Worm (Caenorhabditis elegans) whole organism, L1 larva: ENCODE measurements around the gene F13H8.12.

ENCODE experiments used
- C04F5.9 ChIP-seq: sonication (generic microtip); optimal IDR thresholded peaks from 2 replicates; lab custom pipeline; 2016; ENCODE audit warnings: missing genetic modification characterization, missing compliant biosample characterization
- C34B4.2 ChIP-seq: sonication (generic microtip); optimal IDR thresholded peaks from 2 replicates; lab custom pipeline; 2017; ENCODE audit warnings: mild to moderate bottlenecking, missing genetic modification characterization, missing compliant biosample characterization
- aly-2 ChIP-seq: fragments of 150-350 bp; optimal IDR thresholded peaks from 2 replicates; lab custom pipeline; 2014; ENCODE audit warnings: missing biosample characterization, missing genetic modification characterization
- blmp-1 ChIP-seq: fragments of 150-350 bp; optimal IDR thresholded peaks from 2 replicates; lab custom pipeline; 2014; ENCODE audit warnings: missing biosample characterization, missing genetic modification characterization
- ceh-63 ChIP-seq: fragments of 200-800 bp; sonication (Bioruptor generic); optimal IDR thresholded peaks from 2 replicates; lab custom pipeline; 2018; ENCODE audit warnings: mild to moderate bottlenecking, missing genetic modification characterization, missing compliant biosample characterization
- ceh-8 ChIP-seq: fragments of 200-800 bp; sonication (Bioruptor generic); optimal IDR thresholded peaks from 2 replicates; lab custom pipeline; 2018; ENCODE audit warnings: mild to moderate bottlenecking, missing genetic modification characterization, moderate library complexity, missing compliant biosample characterization
- ceh-82 ChIP-seq, 3 experiments: fragments of 150-350 bp in 1 of 3; sonication (generic microtip) in 2 of 3; optimal IDR thresholded peaks; 2 replicates each; lab custom pipeline; 2014 to 2017; ENCODE audit warnings: missing biosample characterization in 3 of 3, missing genetic modification characterization in 3 of 3
- ceh-88 ChIP-seq: fragments of 200-800 bp; sonication (Bioruptor generic); IDR thresholded peaks from 2 replicates; pipeline ENCODE4 v1.3.6; 2022; ENCODE audit warnings: missing genetic modification characterization, missing compliant biosample characterization
- ceh-90 ChIP-seq: sonication (generic microtip); optimal IDR thresholded peaks from 2 replicates; lab custom pipeline; 2016; ENCODE audit warnings: missing genetic modification characterization, missing compliant biosample characterization
- ces-1 ChIP-seq: fragments of 150-350 bp; optimal IDR thresholded peaks from 2 replicates; lab custom pipeline; 2014; ENCODE audit warnings: missing biosample characterization, missing genetic modification reagents, missing genetic modification characterization
- dpl-1 ChIP-seq, 3 experiments: fragments of 150-350 bp in 2 of 3; sonication (generic microtip) in 1 of 3; optimal IDR thresholded peaks; 2 replicates each; lab custom pipeline; 2014 to 2017; ENCODE audit warnings: missing biosample characterization in 3 of 3, missing genetic modification characterization in 3 of 3, missing genetic modification reagents in 3 of 3
- dsc-1 ChIP-seq: sonication (generic microtip); optimal IDR thresholded peaks from 2 replicates; lab custom pipeline; 2016; ENCODE audit warnings: mild to moderate bottlenecking, missing genetic modification characterization, missing compliant biosample characterization
- efl-1 ChIP-seq, 4 experiments: fragments of 150-350 bp; optimal IDR thresholded peaks in 3 of 4; peaks in 1 of 4; 1 replicate in 1 of 4; 2 replicates in 3 of 4; lab custom pipeline; 2014; ENCODE audit warnings: missing biosample characterization in 2 of 4, missing genetic modification characterization in 2 of 4, missing genetic modification reagents in 2 of 4
- elt-2 ChIP-seq: sonication (generic microtip); optimal IDR thresholded peaks from 2 replicates; lab custom pipeline; 2016; ENCODE audit warnings: missing genetic modification characterization, mild to moderate bottlenecking, inconsistent platforms, missing compliant biosample characterization, missing genetic modification reagents
- fkh-8 ChIP-seq: sonication (generic microtip); optimal IDR thresholded peaks from 2 replicates; lab custom pipeline; 2016; ENCODE audit warnings: mild to moderate bottlenecking, missing genetic modification characterization, missing compliant biosample characterization
- grh-1 ChIP-seq: fragments of 200-800 bp; sonication (Bioruptor generic); IDR thresholded peaks from 2 replicates; pipeline ENCODE4 v1.3.6; 2022; ENCODE audit warnings: missing genetic modification reagents, missing genetic modification characterization, missing compliant biosample characterization
- hlh-17 ChIP-seq: fragments of 200-800 bp; sonication (Bioruptor generic); optimal IDR thresholded peaks from 2 replicates; lab custom pipeline; 2018; ENCODE audit warnings: missing genetic modification characterization, mild to moderate bottlenecking, missing compliant biosample characterization, moderate library complexity, borderline replicate concordance
- hpl-2 ChIP-seq: fragments of 150-350 bp; optimal IDR thresholded peaks from 2 replicates; lab custom pipeline; 2014; ENCODE audit warnings: missing biosample characterization, missing genetic modification reagents, missing genetic modification characterization
- irx-1 ChIP-seq: sonication (generic microtip); optimal IDR thresholded peaks from 2 replicates; lab custom pipeline; 2016; ENCODE audit warnings: missing genetic modification characterization, missing compliant biosample characterization
- lin-14 ChIP-seq: fragments of 200-800 bp; sonication (Bioruptor generic); optimal IDR thresholded peaks from 2 replicates; lab custom pipeline; 2018; ENCODE audit warnings: mild to moderate bottlenecking, missing genetic modification characterization, moderate library complexity, missing compliant biosample characterization
- lin-35 ChIP-seq, 2 experiments: fragments of 150-350 bp; optimal IDR thresholded peaks; 2 replicates each; lab custom pipeline; 2014; ENCODE audit warnings: missing biosample characterization in 2 of 2, missing genetic modification characterization in 2 of 2, missing genetic modification reagents in 2 of 2
- lsy-2 ChIP-seq, 2 experiments: fragments of 150-350 bp; optimal IDR thresholded peaks; 2 replicates each; lab custom pipeline; 2014; ENCODE audit warnings: missing biosample characterization in 2 of 2, missing genetic modification characterization in 2 of 2
- mab-9 ChIP-seq: fragments of 200-800 bp; sonication (Bioruptor generic); IDR thresholded peaks from 2 replicates; pipeline ENCODE4 v1.3.6; 2022; ENCODE audit warnings: missing genetic modification reagents, missing genetic modification characterization, missing compliant biosample characterization
- nhr-19 ChIP-seq: fragments of 200-800 bp; sonication (Bioruptor generic); conservative IDR thresholded peaks from 2 replicates; pipeline ENCODE4 v1.3.6; 2022; ENCODE audit warnings: missing genetic modification characterization, missing compliant biosample characterization
- nhr-237 ChIP-seq: fragments of 150-350 bp; optimal IDR thresholded peaks from 2 replicates; lab custom pipeline; 2014; ENCODE audit warnings: missing biosample characterization, missing genetic modification characterization
- nhr-71 ChIP-seq: sonication (generic microtip); optimal IDR thresholded peaks from 2 replicates; lab custom pipeline; 2016; ENCODE audit warnings: mild to moderate bottlenecking, missing genetic modification characterization, moderate library complexity, missing compliant biosample characterization
- pag-3 ChIP-seq: sonication (generic microtip); optimal IDR thresholded peaks from 2 replicates; lab custom pipeline; 2017; ENCODE audit warnings: missing genetic modification characterization, mild to moderate bottlenecking, missing compliant biosample characterization, antibody characterized with exemption, borderline replicate concordance; ENCODE audit not compliant: insufficient read depth
- pqm-1 ChIP-seq: sonication (generic microtip); optimal IDR thresholded peaks from 3 replicates; lab custom pipeline; 2017; ENCODE audit warnings: missing biosample characterization, missing genetic modification characterization
- sup-37 ChIP-seq: fragments of 200-800 bp; sonication (Bioruptor generic); optimal IDR thresholded peaks from 2 replicates; lab custom pipeline; 2018; ENCODE audit warnings: mild to moderate bottlenecking, missing genetic modification characterization, missing compliant biosample characterization
- swsn-7 ChIP-seq: sonication (generic microtip); optimal IDR thresholded peaks from 2 replicates; lab custom pipeline; 2016; ENCODE audit warnings: missing genetic modification characterization, missing compliant biosample characterization
- tbx-2 ChIP-seq: sonication (generic microtip); optimal IDR thresholded peaks from 2 replicates; lab custom pipeline; 2016; ENCODE audit warnings: missing genetic modification characterization, missing compliant biosample characterization
- unc-86 ChIP-seq: sonication (generic microtip); optimal IDR thresholded peaks from 2 replicates; lab custom pipeline; 2016; ENCODE audit warnings: missing genetic modification characterization, missing compliant biosample characterization

F13H8.12 gene

ce11 chrII:6273916-6274315 lies 11.6 kb downstream of the F13H8.12 start, which contains the start of gene bpl-1:
TSS of gene bpl-1 (plus strand) at chrII:6274216.
- TF ChIP-seq C34B4.2 (tag; lab: Kevin White, UChicago), result no peak
- TF ChIP-seq efl-1 (optimal IDR thresholded peaks at IDR 0.05; lab: Kevin White, UChicago), result peak; percentile 3 to 9
- TF ChIP-seq efl-1 (GFP tag; optimal IDR thresholded peaks at IDR 0.05 in 1 of 2; lab: Kevin White, UChicago), result no peak
- TF ChIP-seq ceh-82 (tag; optimal IDR thresholded peaks at IDR 0.05; lab: Kevin White, UChicago), result peak in 1 of 3 experiments; percentile 2
- TF ChIP-seq lsy-2 (tag; optimal IDR thresholded peaks at IDR 0.05; lab: Kevin White, UChicago), result peak in 1 of 2 experiments; percentile 1
- peak in 1 of 3 experiments; percentile 10 for TF ChIP-seq dpl-1 (GFP tag; optimal IDR thresholded peaks at IDR 0.05; lab: Kevin White, UChicago)
- TF ChIP-seq lin-14 (GFP tag; lab: Kevin White, UChicago), result peak; percentile 28

- TF ChIP-seq unc-86 (tag; lab: Kevin White, UChicago) (no peak), efl-1 (optimal IDR thresholded peaks at IDR 0.05; lab: Kevin White, UChicago) (no peak), efl-1 (GFP tag; optimal IDR thresholded peaks at IDR 0.05 in 1 of 2; lab: Kevin White, UChicago) (peak in 1 of 2 experiments; percentile 87), ceh-63 (GFP tag; lab: Kevin White, UChicago) (no peak)
Observed at ce11 chrII:6281002-6281401, 18.7 kb downstream of the F13H8.12 start, which contains the start of gene scly-1. TSS of gene scly-1 (minus strand) at chrII:6281102.

ce11 chrII:6281903-6282302 lies 19.6 kb downstream of the F13H8.12 start:
- TF ChIP-seq ces-1 (GFP tag; lab: Kevin White, UChicago), result no peak
- no peak for TF ChIP-seq dsc-1 (tag; lab: Kevin White, UChicago)
- TF ChIP-seq elt-2 (tag; lab: Kevin White, UChicago), result peak; percentile 38
- no peak for TF ChIP-seq efl-1 (optimal IDR thresholded peaks at IDR 0.05; lab: Kevin White, UChicago)
- TF ChIP-seq efl-1 (GFP tag; optimal IDR thresholded peaks at IDR 0.05 in 1 of 2; lab: Kevin White, UChicago), result no peak
- TF ChIP-seq pag-3, result no peak
- TF ChIP-seq ceh-88 (GFP tag; lab: Robert Waterston, UW), result no peak
- no peak for TF ChIP-seq grh-1 (GFP tag; lab: Robert Waterston, UW)
- TF ChIP-seq, all 84 proteins: peak for 1

DNA sequence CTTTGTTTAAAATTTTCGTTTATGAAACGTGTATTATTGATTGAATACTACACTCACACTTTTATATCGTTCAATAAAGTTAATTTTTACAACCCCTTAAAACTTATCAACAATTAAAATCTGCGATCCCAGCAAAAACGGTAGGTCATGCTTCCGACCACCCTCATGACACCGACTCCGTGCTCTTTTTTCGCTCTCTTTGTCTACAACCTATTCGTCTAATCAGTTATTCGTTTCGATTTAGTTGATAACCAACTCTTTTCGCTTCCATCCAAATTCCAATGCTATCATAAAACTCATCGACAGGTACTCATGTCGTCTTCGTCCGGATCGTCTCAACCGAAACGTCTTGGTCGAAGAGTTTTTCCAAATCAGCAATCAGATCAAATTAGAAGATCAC lies 20.8 kb downstream of the F13H8.12 start, which contains the start of gene F13H8.1:
Gene F13H8.1 (plus strand): TSS at position 311 of the 400 bp plus-strand sequence.
- TF ChIP-seq pqm-1 (peak; percentile 29), mab-9 (GFP tag; lab: Robert Waterston, UW) (no peak), elt-2 (tag; lab: Kevin White, UChicago) (peak; percentile 54), C04F5.9 (no peak), lin-35 (GFP tag; optimal IDR thresholded peaks at IDR 0.05; lab: Kevin White, UChicago) (peak in 1 of 2 experiments; percentile 8)

- TF ChIP-seq nhr-237 (tag; lab: Kevin White, UChicago) (no peak), pag-3 (no peak), C04F5.9 (no peak)
- TF ChIP-seq, all 84 proteins: peak for 0
Observed at ce11 chrII:6286865-6287264, 24.5 kb downstream of the F13H8.12 start, which contains the start of gene F13H8.6. TSS of gene F13H8.6 (minus strand) at chrII:6286965.

DNA sequence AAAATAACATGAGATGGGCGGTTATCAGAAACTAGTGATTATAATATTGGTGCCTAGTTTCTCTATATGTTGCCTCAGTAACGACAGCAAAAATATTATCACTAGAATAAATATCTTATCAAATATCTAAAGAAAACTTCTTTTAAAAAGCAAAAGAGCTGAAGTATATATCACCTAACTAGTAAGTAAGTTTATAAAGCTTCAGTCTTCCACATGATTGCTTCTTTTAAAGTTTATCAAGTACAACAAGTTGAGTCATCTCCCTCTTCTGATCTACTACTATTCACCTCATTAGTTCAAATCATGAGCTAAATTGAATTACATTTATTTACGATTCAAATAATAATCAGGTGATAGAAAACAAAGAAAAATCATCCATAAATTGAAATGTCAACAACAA lies 25.8 kb downstream of the F13H8.12 start:
- TF ChIP-seq nhr-71 (tag; lab: Kevin White, UChicago), result peak; percentile 55
- no peak for TF ChIP-seq blmp-1 (tag; lab: Kevin White, UChicago)
- TF ChIP-seq hpl-2 (GFP tag; lab: Kevin White, UChicago), result no peak
- TF ChIP-seq ceh-8 (GFP tag; lab: Kevin White, UChicago), result peak; percentile 87
- peak; percentile 3; the same call in 1 of the 2 replicates for TF ChIP-seq nhr-19 (GFP tag; lab: Robert Waterston, UW)
- no peak for TF ChIP-seq pag-3
- TF ChIP-seq aly-2, result no peak
- no peak for TF ChIP-seq lin-35 (GFP tag; optimal IDR thresholded peaks at IDR 0.05; lab: Kevin White, UChicago)
- TF ChIP-seq tbx-2 (tag; lab: Kevin White, UChicago), result no peak
- TF ChIP-seq ceh-90 (tag; lab: Kevin White, UChicago), result no peak
- TF ChIP-seq ceh-88 (GFP tag; lab: Robert Waterston, UW), result no peak
- TF ChIP-seq hlh-17 (GFP tag; lab: Kevin White, UChicago), result no peak
- TF ChIP-seq swsn-7 (tag; lab: Kevin White, UChicago), result peak; percentile 5
- no peak for TF ChIP-seq irx-1 (tag; lab: Kevin White, UChicago)
- TF ChIP-seq lsy-2 (tag; optimal IDR thresholded peaks at IDR 0.05; lab: Kevin White, UChicago), result peak; percentile 1 to 32
- no peak for TF ChIP-seq sup-37 (GFP tag; lab: Kevin White, UChicago)
- peak; percentile 13 for TF ChIP-seq fkh-8 (tag; lab: Kevin White, UChicago)
- TF ChIP-seq unc-86 (tag; lab: Kevin White, UChicago), result no peak
